Fruit fly (Drosophila melanogaster): ENCODE measurements around the gene CG14151.
A peak's percentile ranks its signal among the peaks of the same experiment; 100 is the strongest.

CG14151 gene

DNA sequence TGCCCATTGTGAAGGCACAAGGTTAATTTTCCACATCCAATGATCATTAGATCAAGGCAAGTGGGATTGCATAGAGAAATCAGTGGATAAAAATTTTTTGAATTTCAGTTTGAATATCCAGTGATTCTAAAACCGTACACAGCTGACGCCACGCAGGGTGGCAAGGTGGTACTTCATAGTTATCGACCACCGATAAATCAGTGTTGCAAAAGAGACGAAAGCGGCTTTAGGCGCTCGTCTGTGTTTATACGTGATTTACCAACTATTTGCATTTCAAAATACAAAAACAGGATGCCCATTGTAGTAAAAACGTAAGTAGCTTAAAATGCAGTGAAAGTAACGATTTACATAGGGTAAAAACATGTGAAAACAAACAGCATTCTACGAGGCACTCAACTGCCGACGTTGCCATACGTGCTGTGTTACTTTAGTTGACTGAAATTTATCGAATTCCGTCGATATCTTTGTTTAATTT, 2.6 kb upstream of the CG14151 start, which contains the start of the genes CG42535, CG34001 and hay (continued):
- TF ChIP-seq vnd (GFP tag; IDR thresholded peaks at IDR 0.05; ENCODE audit: partially characterized antibody) (no peak), Deaf1 (tag; optimal IDR thresholded peaks at IDR 0.05) (no peak), chm (GFP tag; IDR thresholded peaks at IDR 0.05) (no peak), row (GFP tag; IDR thresholded peaks at IDR 0.05) (no peak), chinmo (GFP tag; IDR thresholded peaks at IDR 0.05; ENCODE audit: partially characterized antibody) (no peak), Usf (GFP tag; optimal IDR thresholded peaks at IDR 0.05) (no peak), ERR (GFP tag; optimal IDR thresholded peaks at IDR 0.05) (no peak), CkIIα-i1 (GFP tag; IDR thresholded peaks at IDR 0.05) (no peak), Oli (tag; optimal IDR thresholded peaks at IDR 0.05) (no peak), TFAM (GFP tag; optimal IDR thresholded peaks at IDR 0.05) (no peak), insv (GFP tag; optimal IDR thresholded peaks at IDR 0.05) (no peak), CG12391 (tag; optimal IDR thresholded peaks at IDR 0.05) (peak; percentile 7), nerfin-1 (tag; optimal IDR thresholded peaks at IDR 0.05) (no peak), sug (tag; optimal IDR thresholded peaks at IDR 0.05) (no peak), NC2α (GFP tag; optimal IDR thresholded peaks at IDR 0.05) (no peak), twi (tag; optimal IDR thresholded peaks at IDR 0.05) (peak; percentile 4), gsb-n (tag; optimal IDR thresholded peaks at IDR 0.05) (no peak), emc (GFP tag; optimal IDR thresholded peaks at IDR 0.05) (no peak), Hmx (GFP tag; optimal IDR thresholded peaks at IDR 0.05) (no peak), CG2116 (GFP tag; optimal IDR thresholded peaks at IDR 0.05) (peak; percentile 84), Camta (GFP tag; optimal IDR thresholded peaks at IDR 0.05) (no peak), E2f1 (GFP tag; IDR thresholded peaks at IDR 0.05) (no peak), HLH54F (GFP tag; optimal IDR thresholded peaks at IDR 0.05) (peak; percentile 35), CG11695 (GFP tag; IDR thresholded peaks at IDR 0.05) (no peak), MESR4 (GFP tag; optimal IDR thresholded peaks at IDR 0.05) (no peak), CG14014 (GFP tag; IDR thresholded peaks at IDR 0.05) (no peak), croc (GFP tag; conservative IDR thresholded peaks at IDR 0.05) (no peak), Opbp (GFP tag; IDR thresholded peaks at IDR 0.05; ENCODE audit: partially characterized antibody) (no peak), HHEX (GFP tag; optimal IDR thresholded peaks at IDR 0.05) (no peak), lola (GFP tag; optimal IDR thresholded peaks at IDR 0.05) (no peak), Gug (GFP tag; IDR thresholded peaks at IDR 0.05) (no peak), CG34224 (GFP tag; IDR thresholded peaks at IDR 0.05; ENCODE audit: partially characterized antibody) (peak; percentile 26; the same call in 1 of the 3 replicates), CG3847 (GFP tag; IDR thresholded peaks at IDR 0.05) (peak; percentile 64), mirr (GFP tag; optimal IDR thresholded peaks at IDR 0.05) (no peak), CG6854 (GFP tag; optimal IDR thresholded peaks at IDR 0.05) (no peak), CG13624 (GFP tag; optimal IDR thresholded peaks at IDR 0.05) (peak; percentile 24), Hey (tag; optimal IDR thresholded peaks at IDR 0.05) (no peak), kay (GFP tag; optimal IDR thresholded peaks at IDR 0.05) (no peak), CoRest (tag; optimal IDR thresholded peaks at IDR 0.05) (peak; percentile 38), CG30431 (GFP tag; optimal IDR thresholded peaks at IDR 0.05) (no peak), tll (GFP tag; optimal IDR thresholded peaks at IDR 0.05) (peak in 1 of 2 experiments; percentile 6), nmo (GFP tag; optimal IDR thresholded peaks at IDR 0.05) (peak; percentile 60), CG1792 (GFP tag; optimal IDR thresholded peaks at IDR 0.05) (no peak), CG9932 (GFP tag; IDR thresholded peaks at IDR 0.05) (no peak), luna (GFP tag; optimal IDR thresholded peaks at IDR 0.05) (no peak), CG12155 (GFP tag; optimal IDR thresholded peaks at IDR 0.05) (no peak), nau (GFP tag; optimal IDR thresholded peaks at IDR 0.05) (no peak), ash1 (GFP tag; optimal IDR thresholded peaks at IDR 0.05) (no peak), bab2 (GFP tag; optimal IDR thresholded peaks at IDR 0.05) (peak; percentile 4), Aef1 (GFP tag; IDR thresholded peaks at IDR 0.05) (no peak), dmrt99B (tag; optimal IDR thresholded peaks at IDR 0.05) (no peak)
